Worm (Caenorhabditis elegans): Measurements from ENCODE around the gene nhr-3.
A peak's percentile ranks its signal among the peaks of the same experiment; 100 is the strongest.
"Not testable (repeated sequence)": the region's sequence is repeated elsewhere in the genome, so short reads cannot be mapped to it uniquely, and the experiment has no call there.

The nhr-3 gene

DNA sequence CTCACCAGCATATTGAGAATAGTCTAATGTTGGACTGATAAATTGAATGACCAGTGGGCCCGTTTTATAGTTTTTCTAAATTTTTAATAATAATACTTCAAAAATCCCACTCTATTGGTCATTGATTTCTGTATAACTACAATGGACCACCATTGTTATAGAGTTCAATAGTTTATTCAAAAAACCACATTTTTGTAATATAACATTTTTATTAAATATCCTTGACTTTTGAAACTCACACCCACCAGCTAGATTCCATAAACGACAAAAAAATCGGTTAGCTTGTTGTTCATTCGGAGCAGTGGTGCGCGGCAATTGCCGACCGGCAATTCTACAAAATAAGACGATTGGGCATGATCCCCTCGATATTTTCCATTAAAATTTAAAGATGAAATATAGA is 30.7 kb upstream of the nhr-3 start, which contains the start of gene nspc-18:
Gene nspc-18, minus strand, starts transcription at position 101 of the 400 bp plus-strand sequence.
- TF ChIP-seq nhr-47 (tag; optimal IDR thresholded peaks at IDR 0.05) (no peak), efl-1 (optimal IDR thresholded peaks at IDR 0.05) (no peak), efl-1 (GFP tag; optimal IDR thresholded peaks at IDR 0.05 in 1 of 2) (peak in 1 of 2 experiments; percentile 1), zag-1 (tag; optimal IDR thresholded peaks at IDR 0.05) (no peak), zip-4 (GFP tag; optimal IDR thresholded peaks at IDR 0.05) (no peak), pag-3 (tag; optimal IDR thresholded peaks at IDR 0.05; ENCODE audit: borderline replicate concordance, insufficient read depth) (no peak)

DNA sequence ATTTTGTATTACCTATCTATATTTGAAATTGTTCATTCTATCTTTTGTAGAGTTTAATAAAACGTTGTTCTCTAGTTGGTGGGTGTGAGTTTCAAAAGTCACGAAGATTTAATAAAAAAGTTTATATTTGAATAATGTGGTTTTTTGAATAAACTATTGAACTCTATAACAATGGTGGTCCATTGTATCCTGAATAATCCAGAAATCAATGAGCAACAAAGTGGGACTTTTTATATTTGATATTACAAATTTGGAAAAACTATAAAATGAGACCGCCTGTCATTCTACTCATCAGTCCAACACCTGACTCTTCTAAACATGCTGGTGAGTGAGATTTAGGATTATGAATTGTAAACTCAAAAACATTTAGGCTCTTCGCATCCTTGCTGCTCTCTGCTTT is 29.9 kb upstream of the nhr-3 start, which contains the start of gene nspc-19:
Gene nspc-19, plus strand, starts transcription at position 301 of the 400 bp plus-strand sequence.
- TF ChIP-seq egl-13, aha-1, sptf-1 (tag; optimal IDR thresholded peaks at IDR 0.05): not testable (repeated sequence)

DNA sequence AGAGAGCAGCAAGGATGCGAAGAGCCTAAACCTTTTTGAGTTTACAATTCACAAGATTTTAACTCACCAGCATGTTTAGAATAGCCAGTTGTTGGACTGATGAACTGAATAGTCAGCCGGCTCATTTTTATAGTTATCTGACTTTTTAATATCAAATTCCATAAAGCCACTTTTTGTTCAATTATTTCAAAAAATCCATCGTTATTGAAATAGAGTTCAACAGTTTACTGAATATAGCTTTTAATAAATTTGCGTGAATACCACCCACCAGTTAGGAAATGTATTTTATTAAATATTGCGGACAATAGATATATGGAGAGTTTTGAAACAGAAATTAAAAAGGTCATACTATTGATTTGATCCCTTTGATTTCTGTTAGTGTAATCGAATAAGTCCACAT is 28.2 kb upstream of the nhr-3 start, which contains the start of gene nspc-20:
Gene nspc-20, minus strand, starts transcription at position 101 of the 400 bp plus-strand sequence.
- TF ChIP-seq unc-130 (tag; optimal IDR thresholded peaks at IDR 0.05) (no peak), nhr-77 (tag; optimal IDR thresholded peaks at IDR 0.05) (no peak), aly-2 (tag; optimal IDR thresholded peaks at IDR 0.05) (no peak), F16B12.6 (tag; optimal IDR thresholded peaks at IDR 0.05) (no peak), swsn-7 (tag; optimal IDR thresholded peaks at IDR 0.05) (no peak), nhr-237 (tag; optimal IDR thresholded peaks at IDR 0.05) (no peak), fos-1 (tag; optimal IDR thresholded peaks at IDR 0.05) (no peak), hpl-2 (GFP tag; optimal IDR thresholded peaks at IDR 0.05) (no peak), zip-4 (GFP tag; optimal IDR thresholded peaks at IDR 0.05) (no peak), C04F5.9 (tag; optimal IDR thresholded peaks at IDR 0.05) (no peak), lin-15B (tag; optimal IDR thresholded peaks at IDR 0.05) (no peak)

DNA sequence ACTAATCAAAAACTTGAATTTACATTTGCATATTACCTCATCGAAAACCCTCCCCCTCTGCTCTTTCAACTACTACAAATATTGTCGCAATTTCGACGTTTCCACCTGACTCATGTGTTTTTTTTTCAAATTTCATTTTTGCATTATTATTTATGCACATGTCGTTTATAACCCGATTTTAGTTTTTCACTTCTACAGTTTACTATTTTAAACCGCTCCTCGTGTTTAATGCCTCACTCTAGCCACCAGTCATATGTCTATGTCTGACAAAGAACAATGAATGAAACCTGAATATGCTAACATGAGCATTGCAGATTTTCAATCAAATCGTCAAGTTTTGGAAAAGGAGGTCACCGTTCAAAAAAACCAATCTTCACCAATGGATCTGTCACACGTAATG is 24.2 kb upstream of the nhr-3 start, which contains the start of gene T24C2.5:
Gene T24C2.5, plus strand, starts transcription at position 301 of the 400 bp plus-strand sequence.
- TF ChIP-seq egl-13 (tag; optimal IDR thresholded peaks at IDR 0.05) (no peak), sox-4 (tag; optimal IDR thresholded peaks at IDR 0.05) (no peak), grh-1 (GFP tag; IDR thresholded peaks at IDR 0.05) (no peak), ama-1 (optimal IDR thresholded peaks at IDR 0.05) (no peak), nhr-84 (tag; optimal IDR thresholded peaks at IDR 0.05) (no peak), ces-1 (GFP tag; optimal IDR thresholded peaks at IDR 0.05) (no peak), ceh-90 (tag; optimal IDR thresholded peaks at IDR 0.05) (no peak), C04F5.9 (tag; optimal IDR thresholded peaks at IDR 0.05) (no peak), egl-27 (tag; optimal IDR thresholded peaks at IDR 0.05) (no peak), elt-2 (tag; optimal IDR thresholded peaks at IDR 0.05) (no peak), irx-1 (tag; optimal IDR thresholded peaks at IDR 0.05) (no peak), skn-1 (tag; optimal IDR thresholded peaks at IDR 0.05) (no peak), zag-1 (tag; optimal IDR thresholded peaks at IDR 0.05) (no peak), hlh-17 (GFP tag; optimal IDR thresholded peaks at IDR 0.05; ENCODE audit: borderline replicate concordance) (no peak), mep-1 (tag; optimal IDR thresholded peaks at IDR 0.05) (no peak), elt-3 (tag; optimal IDR thresholded peaks at IDR 0.05) (no peak), sptf-1 (tag; optimal IDR thresholded peaks at IDR 0.05) (no peak)

DNA sequence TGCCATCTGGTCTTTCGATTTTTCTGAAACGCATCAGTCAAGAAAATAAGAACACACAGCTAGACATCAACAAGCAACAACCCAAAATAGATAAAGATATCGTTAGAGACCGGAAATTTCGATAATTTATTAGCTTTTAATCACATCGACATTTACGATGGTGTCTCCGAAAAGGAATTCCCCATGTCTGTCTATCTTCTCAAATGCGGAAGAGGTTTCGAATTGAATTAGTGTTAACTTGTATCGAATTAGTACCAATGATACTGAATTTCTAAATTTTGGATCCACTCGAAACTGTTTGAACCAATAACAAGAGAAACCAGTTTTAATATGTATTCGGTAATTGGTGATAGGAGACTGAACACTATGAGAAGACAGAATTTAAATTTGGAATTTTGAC is 23.7 kb upstream of the nhr-3 start:
- TF ChIP-seq nhr-85 (tag) = peak; percentile 73
- TF ChIP-seq fos-1 (tag; optimal IDR thresholded peaks at IDR 0.05) = no peak
- TF ChIP-seq Y116A8C.19 (tag; optimal IDR thresholded peaks at IDR 0.05; ENCODE audit: borderline replicate concordance) = no peak
- TF ChIP-seq blmp-1 (tag; optimal IDR thresholded peaks at IDR 0.05) = peak; percentile 14
